Worm (Caenorhabditis elegans) whole organism, young adult: ENCODE data around the gene srh-276.

Experiments
- ama-1 ChIP-seq, 3 experiments: fragments of 150-350 bp in 1 of 3; sonication (generic microtip) in 2 of 3; optimal IDR thresholded peaks; 2 replicates each; lab custom pipeline; 2014 to 2018; ENCODE audit warnings: missing biosample characterization in 2 of 3, missing genetic modification characterization in 2 of 3, missing genetic modification reagents in 2 of 3
- cebp-2 ChIP-seq: fragments of 200-800 bp; sonication (Bioruptor generic); IDR thresholded peaks from 2 replicates; pipeline ENCODE4 v1.3.6; 2022; ENCODE audit warnings: missing genetic modification characterization, missing compliant biosample characterization
- dpl-1 ChIP-seq: fragments of 150-350 bp; optimal IDR thresholded peaks from 2 replicates; lab custom pipeline; 2014; ENCODE audit warnings: missing biosample characterization, missing genetic modification reagents, missing genetic modification characterization
- efl-1 ChIP-seq: fragments of 150-350 bp; optimal IDR thresholded peaks from 2 replicates; lab custom pipeline; 2014; ENCODE audit warnings: missing biosample characterization, missing genetic modification reagents, missing genetic modification characterization
- madf-10 ChIP-seq: sonication (generic microtip); optimal IDR thresholded peaks from 2 replicates; lab custom pipeline; 2016; ENCODE audit warnings: mild to moderate bottlenecking, missing genetic modification characterization, missing compliant biosample characterization
- pha-4 ChIP-seq: fragments of 150-350 bp; sonication (generic microtip); optimal IDR thresholded peaks from 2 replicates; lab custom pipeline; 2014; ENCODE audit warnings: missing biosample characterization, missing genetic modification reagents, missing genetic modification characterization
- unc-62 ChIP-seq: fragments of 150-350 bp; optimal IDR thresholded peaks from 2 replicates; lab custom pipeline; 2014; ENCODE audit warnings: missing biosample characterization, missing genetic modification reagents, missing genetic modification characterization

ce11 chrV:15533096-15533495, 3.9 kb downstream of the srh-276 start, which contains the start of gene F21A3.11:
- no peak for TF ChIP-seq ama-1 (optimal IDR thresholded peaks at IDR 0.05; lab: Kevin White, UChicago)
- TF ChIP-seq ama-1 (GFP tag; optimal IDR thresholded peaks at IDR 0.05; lab: Kevin White, UChicago): no peak
- no peak for TF ChIP-seq madf-10
- no peak for TF ChIP-seq efl-1 (GFP tag; lab: Kevin White, UChicago)
- no peak for TF ChIP-seq cebp-2 (GFP tag; lab: Robert Waterston, UW)
- TF ChIP-seq dpl-1 (GFP tag; lab: Kevin White, UChicago): no peak
- no peak for TF ChIP-seq unc-62 (GFP tag; lab: Kevin White, UChicago)
- TF ChIP-seq pha-4: no peak
